Fruit fly (Drosophila melanogaster) whole organism, embryonic: ENCODE results near the gene CG32121.
A peak's percentile ranks its signal among the peaks of the same experiment; 100 is the strongest.

Experiments
- Ada2b ChIP-seq: fragments of 200-800 bp; sonication (Bioruptor generic); IDR thresholded peaks from 2 replicates; pipeline ENCODE4 v1.3.6; 2022; ENCODE audit warnings: missing biosample characterization, missing genetic modification characterization
- B-H2 ChIP-seq: fragments of 200-800 bp; sonication (Bioruptor generic); optimal IDR thresholded peaks from 2 replicates; lab custom pipeline; 2018; ENCODE audit warnings: missing biosample characterization, mild to moderate bottlenecking, missing genetic modification characterization
- Bteb2 ChIP-seq: fragments of 200-800 bp; sonication (Bioruptor generic); optimal IDR thresholded peaks from 2 replicates; lab custom pipeline; 2016; ENCODE audit warnings: missing biosample characterization, missing genetic modification characterization
- CG10654 ChIP-seq: fragments of 200-800 bp; sonication (Bioruptor generic); optimal IDR thresholded peaks from 2 replicates; lab custom pipeline; 2016; ENCODE audit warnings: missing biosample characterization, missing genetic modification characterization
- CG11696 ChIP-seq: fragments of 200-800 bp; sonication (Bioruptor generic); IDR thresholded peaks from 2 replicates; pipeline ENCODE4 v1.3.6; 2022; ENCODE audit warnings: missing biosample characterization, missing genetic modification characterization
- CG12659 ChIP-seq: fragments of 200-800 bp; sonication (Bioruptor generic); optimal IDR thresholded peaks from 3 replicates; lab custom pipeline; 2017; ENCODE audit warnings: mild to moderate bottlenecking, missing biosample characterization, missing genetic modification reagents, missing genetic modification characterization
- CG17829 ChIP-seq: fragments of 200-800 bp; optimal IDR thresholded peaks from 2 replicates; lab custom pipeline; 2019; ENCODE audit warnings: missing biosample characterization, mild to moderate bottlenecking, missing genetic modification characterization, moderate library complexity
- CG18764 ChIP-seq: fragments of 200-800 bp; sonication (Bioruptor generic); optimal IDR thresholded peaks from 3 replicates; lab custom pipeline; 2016; ENCODE audit warnings: missing biosample characterization, missing genetic modification characterization
- CG32772 ChIP-seq: fragments of 200-800 bp; sonication (Bioruptor generic); IDR thresholded peaks from 2 replicates; pipeline ENCODE4 v1.3.6; 2022; ENCODE audit warnings: missing biosample characterization, missing genetic modification characterization
- CG3726 ChIP-seq: fragments of 200-800 bp; sonication (Bioruptor generic); IDR thresholded peaks from 3 replicates; pipeline ENCODE4, ENCODE4 v1.3.6; 2022; ENCODE audit warnings: missing biosample characterization, missing genetic modification characterization
- CG4360 ChIP-seq: fragments of 200-800 bp; sonication (Bioruptor generic); IDR thresholded peaks from 2 replicates; pipeline ENCODE4 v1.3.6; 2022; ENCODE audit warnings: missing biosample characterization, missing genetic modification characterization
- CG5953 ChIP-seq: fragments of 200-800 bp; sonication (Bioruptor generic); IDR thresholded peaks from 2 replicates; pipeline ENCODE4 v1.3.6; 2022; ENCODE audit warnings: missing biosample characterization, missing genetic modification characterization
- CG6791 ChIP-seq: fragments of 200-800 bp; sonication (Bioruptor generic); IDR thresholded peaks from 3 replicates; pipeline ENCODE4 v1.3.6; 2022; ENCODE audit warnings: missing biosample characterization, missing genetic modification characterization; ENCODE audit not compliant: partially characterized antibody
- CG7839 ChIP-seq: fragments of 200-800 bp; sonication (Bioruptor generic); optimal IDR thresholded peaks from 3 replicates; lab custom pipeline; 2018; ENCODE audit warnings: missing biosample characterization, mild to moderate bottlenecking, missing genetic modification characterization, moderate library complexity
- CG7987 ChIP-seq: fragments of 200-800 bp; sonication (Bioruptor generic); optimal IDR thresholded peaks from 2 replicates; lab custom pipeline; 2018; ENCODE audit warnings: missing biosample characterization, mild to moderate bottlenecking, missing genetic modification characterization, moderate library complexity
- CG8089 ChIP-seq: fragments of 200-800 bp; sonication (Bioruptor generic); optimal IDR thresholded peaks from 3 replicates; lab custom pipeline; 2016; ENCODE audit warnings: missing biosample characterization, missing genetic modification characterization
- CG8290 ChIP-seq, 3 experiments: fragments of 200-800 bp; sonication (Bioruptor generic); optimal IDR thresholded peaks; 2 replicates each; lab custom pipeline; 2016 to 2019; ENCODE audit warnings: missing biosample characterization in 3 of 3, missing genetic modification characterization in 3 of 3, mild to moderate bottlenecking in 2 of 3, moderate library complexity in 1 of 3
- CrebB ChIP-seq: fragments of 200-800 bp; sonication (Bioruptor generic); optimal IDR thresholded peaks from 3 replicates; lab custom pipeline; 2018; ENCODE audit warnings: missing biosample characterization, mild to moderate bottlenecking, missing genetic modification characterization
- Dp ChIP-seq: fragments of 200-800 bp; sonication (Bioruptor generic); optimal IDR thresholded peaks from 2 replicates; lab custom pipeline; 2018; ENCODE audit warnings: missing biosample characterization, mild to moderate bottlenecking, missing genetic modification characterization, moderate library complexity
- E2f2 ChIP-seq: fragments of 200-800 bp; sonication (Bioruptor generic); IDR thresholded peaks from 2 replicates; pipeline ENCODE4 v1.3.6; 2022; ENCODE audit warnings: missing biosample characterization, missing genetic modification characterization
- Ets65A ChIP-seq: fragments of 200-800 bp; sonication (Bioruptor generic); peaks from one replicate; lab custom pipeline; 2016; ENCODE audit warnings: missing biosample characterization, missing genetic modification characterization
- Ets97D ChIP-seq: fragments of 200-800 bp; sonication (Bioruptor generic); optimal IDR thresholded peaks from 3 replicates; lab custom pipeline; 2016; ENCODE audit warnings: missing biosample characterization, missing genetic modification characterization
- Fer1 ChIP-seq: fragments of 200-800 bp; sonication (Bioruptor generic); optimal IDR thresholded peaks from 2 replicates; lab custom pipeline; 2017; ENCODE audit warnings: missing biosample characterization, mild to moderate bottlenecking, missing genetic modification characterization
- Jarid2 ChIP-seq: fragments of 200-800 bp; sonication (Bioruptor generic); optimal IDR thresholded peaks from 3 replicates; lab custom pipeline; 2017; ENCODE audit warnings: mild to moderate bottlenecking, missing biosample characterization, missing genetic modification reagents, missing genetic modification characterization
- MBD-R2 ChIP-seq: fragments of 200-800 bp; sonication (Bioruptor generic); IDR thresholded peaks from 2 replicates; pipeline ENCODE4 v1.3.6; 2022; ENCODE audit warnings: missing biosample characterization, missing genetic modification characterization
- Med ChIP-seq: fragments of 200-800 bp; sonication (Bioruptor generic); peaks from one replicate; lab custom pipeline; 2016; ENCODE audit warnings: missing biosample characterization, missing genetic modification characterization, mild to moderate bottlenecking, inconsistent platforms, moderate library complexity
- Oaz ChIP-seq: fragments of 200-800 bp; sonication (Bioruptor generic); IDR thresholded peaks from 2 replicates; pipeline ENCODE4 v1.3.6; 2022; ENCODE audit warnings: missing biosample characterization, missing genetic modification characterization
- Trl ChIP-seq, 3 experiments: fragments of >200 bp in 2 of 3; fragments of 200-800 bp in 1 of 3; sonication (Bioruptor generic) in 1 of 3; optimal IDR thresholded peaks; 2 replicates in 1 of 3; 3 replicates in 2 of 3; lab custom pipeline; 2016 to 2017; ENCODE audit warnings: missing biosample characterization in 1 of 3, missing genetic modification characterization in 1 of 3
- ab ChIP-seq: fragments of 200-800 bp; sonication (Bioruptor generic); optimal IDR thresholded peaks from 2 replicates; lab custom pipeline; 2016; ENCODE audit warnings: missing biosample characterization, missing genetic modification characterization
- bowl ChIP-seq: fragments of 200-800 bp; sonication (Bioruptor generic); IDR thresholded peaks from 2 replicates; pipeline ENCODE4 v1.3.6; 2022; ENCODE audit warnings: missing biosample characterization, missing genetic modification characterization
- chinmo ChIP-seq: fragments of 200-800 bp; sonication (Bioruptor generic); IDR thresholded peaks from 4 replicates; pipeline ENCODE4 v1.3.6; 2022; ENCODE audit warnings: missing biosample characterization, missing genetic modification characterization; ENCODE audit not compliant: partially characterized antibody
- exex ChIP-seq: fragments of 200-800 bp; sonication (Bioruptor generic); optimal IDR thresholded peaks from 4 replicates; lab custom pipeline; 2018; ENCODE audit warnings: missing biosample characterization, mild to moderate bottlenecking, missing genetic modification characterization, moderate library complexity
- gem ChIP-seq: fragments of 200-800 bp; sonication (Bioruptor generic); optimal IDR thresholded peaks from 2 replicates; lab custom pipeline; 2019; ENCODE audit warnings: missing biosample characterization, mild to moderate bottlenecking, missing genetic modification characterization, moderate library complexity
- grn ChIP-seq: fragments of 200-800 bp; sonication (Bioruptor generic); optimal IDR thresholded peaks from 3 replicates; lab custom pipeline; 2017; ENCODE audit warnings: missing biosample characterization, missing genetic modification characterization
- kni ChIP-seq: fragments of 200-800 bp; sonication (Bioruptor generic); optimal IDR thresholded peaks from 3 replicates; lab custom pipeline; 2017; ENCODE audit warnings: mild to moderate bottlenecking, missing biosample characterization, missing genetic modification reagents, missing genetic modification characterization
- lab ChIP-seq: fragments of 200-800 bp; sonication (Bioruptor generic); optimal IDR thresholded peaks from 3 replicates; lab custom pipeline; 2017; ENCODE audit warnings: missing biosample characterization, missing genetic modification characterization, mild to moderate bottlenecking, moderate library complexity, missing genetic modification reagents
- scrt ChIP-seq: fragments of 200-800 bp; sonication (Bioruptor generic); optimal IDR thresholded peaks from 2 replicates; lab custom pipeline; 2018; ENCODE audit warnings: missing biosample characterization, mild to moderate bottlenecking, missing genetic modification characterization, moderate library complexity
- sd ChIP-seq: fragments of 200-800 bp; sonication (Bioruptor generic); optimal IDR thresholded peaks from 3 replicates; lab custom pipeline; 2018; ENCODE audit warnings: missing biosample characterization, mild to moderate bottlenecking, missing genetic modification characterization, moderate library complexity
- sens-2 ChIP-seq: fragments of 200-800 bp; sonication (Bioruptor generic); IDR thresholded peaks from 2 replicates; pipeline ENCODE4 v1.3.6; 2022; ENCODE audit warnings: missing biosample characterization, missing genetic modification characterization
- stwl ChIP-seq: fragments of 200-800 bp; sonication (Bioruptor generic); optimal IDR thresholded peaks from 3 replicates; lab custom pipeline; 2018; ENCODE audit warnings: missing biosample characterization, mild to moderate bottlenecking, missing genetic modification characterization, moderate library complexity
- tna ChIP-seq: fragments of 200-800 bp; sonication (Bioruptor generic); IDR thresholded peaks from 2 replicates; pipeline ENCODE4 v1.3.6; 2022; ENCODE audit warnings: missing biosample characterization, missing genetic modification characterization; ENCODE audit not compliant: partially characterized antibody
- ttk ChIP-seq: fragments of 200-800 bp; sonication (Bioruptor generic); IDR thresholded peaks from 2 replicates; pipeline ENCODE4 v2.1.2; 2022; ENCODE audit warnings: missing biosample characterization, missing genetic modification characterization
- yki ChIP-seq: fragments of >200 bp; optimal IDR thresholded peaks from 3 replicates; lab custom pipeline; 2018
- zen2 ChIP-seq: fragments of 200-800 bp; sonication (Bioruptor generic); IDR thresholded peaks from 3 replicates; pipeline ENCODE4 v1.3.6; 2022; ENCODE audit warnings: missing biosample characterization, missing genetic modification characterization; ENCODE audit not compliant: partially characterized antibody
- zfh1 ChIP-seq: fragments of 200-800 bp; sonication (Bioruptor generic); IDR thresholded peaks from 3 replicates; pipeline ENCODE4 v1.3.6; 2022; ENCODE audit warnings: missing biosample characterization, missing genetic modification characterization

CG32121 gene

dm6 chr3L:13422286-13422787 is at the start of gene CG32121:
Gene CG32121, minus strand, starts transcription at chr3L:13422336.
- TF ChIP-seq CG6791 (GFP tag; lab: Robert Waterston, UW) (0 out of 3 replicates have a peak, but pooled peaks have one; percentile 23), Ets65A (GFP tag; lab: Kevin White, UChicago) (peak; percentile 95), tna (no peak), Jarid2 (GFP tag; lab: Kevin White, UChicago) (no peak)

DNA sequence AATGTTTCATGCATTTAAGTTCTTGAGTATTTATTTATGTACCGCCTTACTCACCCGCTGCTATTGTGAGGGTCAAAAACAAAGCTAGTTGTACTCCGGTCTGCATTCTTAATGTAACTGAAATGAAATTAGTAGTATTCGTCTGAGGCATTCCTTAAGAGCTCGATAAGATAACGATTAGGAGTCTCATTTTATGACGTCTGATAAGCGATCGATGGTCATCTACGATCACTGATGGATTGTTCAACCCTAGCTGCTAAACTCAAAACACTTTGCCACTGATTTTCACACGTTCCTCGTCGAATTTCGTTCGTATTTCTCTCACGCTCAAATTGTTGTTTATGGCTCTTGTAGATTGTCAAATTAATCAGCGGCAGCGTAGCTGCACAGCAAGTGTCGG is 35.0 kb upstream of the CG32121 start, which contains the start of gene CG10116:
Gene CG10116 (minus strand): TSS at position 106 of the 400 bp plus-strand sequence.
- TF ChIP-seq chinmo (GFP tag; lab: Robert Waterston, UW): 0 out of 4 replicates have a peak, but pooled peaks have one; percentile 38
- peak; percentile 43; the same call in 1 of the 2 replicates for TF ChIP-seq sens-2 (GFP tag; lab: Robert Waterston, UW)
- TF ChIP-seq ab: no peak
- TF ChIP-seq Trl (optimal IDR thresholded peaks at IDR 0.05; lab: Kevin White, UChicago): no peak
- no peak for TF ChIP-seq Trl (GFP tag; optimal IDR thresholded peaks at IDR 0.05; lab: Kevin White, UChicago)
- TF ChIP-seq CG10654 (GFP tag; lab: Kevin White, UChicago): no peak
- no peak for TF ChIP-seq Ada2b (GFP tag; lab: Robert Waterston, UW)
- peak; percentile 87 for TF ChIP-seq sd (tag; lab: Kevin White, UChicago)
- TF ChIP-seq grn (GFP tag; lab: Kevin White, UChicago): peak; percentile 70
- peak; percentile 78 for TF ChIP-seq exex (tag; lab: Kevin White, UChicago)

- no peak for TF ChIP-seq Oaz
- TF ChIP-seq exex (tag; lab: Kevin White, UChicago): peak; percentile 81
- peak; percentile 19 for TF ChIP-seq lab (GFP tag; lab: Kevin White, UChicago)
- no peak for TF ChIP-seq CG5953 (GFP tag; lab: Robert Waterston, UW)
- TF ChIP-seq B-H2 (GFP tag; lab: Kevin White, UChicago): peak; percentile 3
- no peak for TF ChIP-seq CG18764 (GFP tag; lab: Kevin White, UChicago)
- TF ChIP-seq CG8290 (GFP tag; optimal IDR thresholded peaks at IDR 0.05; lab: Kevin White, UChicago): no peak
- peak in 1 of 2 experiments; percentile 6 for TF ChIP-seq CG8290 (tag; optimal IDR thresholded peaks at IDR 0.05; lab: Kevin White, UChicago)
- TF ChIP-seq, all 482 proteins: peak for 4
Measured at dm6 chr3L:13454755-13455154, 32.6 kb upstream of the CG32121 start.

- TF ChIP-seq Fer1: no peak
- no peak for TF ChIP-seq bowl (GFP tag; lab: Robert Waterston, UW)
- TF ChIP-seq CG11696: peak; percentile 52; the same call in 1 of the 2 replicates
- no peak for TF ChIP-seq CG7987
- TF ChIP-seq CG12659: no peak
- TF ChIP-seq CG3726: no peak
- TF ChIP-seq MBD-R2 (GFP tag; lab: Robert Waterston, UW): no peak
- TF ChIP-seq scrt (GFP tag; lab: Kevin White, UChicago): no peak
- TF ChIP-seq CG8089 (GFP tag; lab: Kevin White, UChicago): no peak
- no peak for TF ChIP-seq kni (GFP tag; lab: Kevin White, UChicago)
- TF ChIP-seq Bteb2 (GFP tag; lab: Kevin White, UChicago): no peak
- TF ChIP-seq yki (lab: Kevin White, UChicago): no peak
- no peak for TF ChIP-seq Dp (GFP tag; lab: Kevin White, UChicago)
- no peak for TF ChIP-seq gem
- TF ChIP-seq CrebB (tag; lab: Kevin White, UChicago): no peak
- TF ChIP-seq ttk: no peak
- no peak for TF ChIP-seq CG17829 (tag; lab: Kevin White, UChicago)
- no peak for TF ChIP-seq stwl
- TF ChIP-seq zen2 (GFP tag; lab: Robert Waterston, UW): 0 out of 3 replicates have a peak, but pooled peaks have one; percentile 14
- no peak for TF ChIP-seq CG4360 (GFP tag; lab: Robert Waterston, UW)
- no peak for TF ChIP-seq Ets97D (GFP tag; lab: Kevin White, UChicago)
- TF ChIP-seq E2f2 (GFP tag; lab: Robert Waterston, UW): no peak
- TF ChIP-seq Med (GFP tag; lab: Kevin White, UChicago): peak; percentile 49
- TF ChIP-seq CG32772: no peak
- 0 out of 3 replicates have a peak, but pooled peaks have one; percentile 7 for TF ChIP-seq zfh1 (GFP tag; lab: Robert Waterston, UW)
- no peak for TF ChIP-seq CG7839 (tag; lab: Kevin White, UChicago)
Measured at dm6 chr3L:13452281-13452680, 30.1 kb upstream of the CG32121 start.
